Worm (Caenorhabditis elegans) whole organism, L3 larva: ENCODE results near the gene haf-3.
"Not testable (repeated sequence)": the region's sequence is repeated elsewhere in the genome, so short reads cannot be mapped to it uniquely, and the experiment has no call there.

Experiments used
- ama-1 ChIP-seq: fragments of 150-350 bp; optimal IDR thresholded peaks from 2 replicates; lab custom pipeline; 2018
- ceh-28 ChIP-seq: fragments of 150-350 bp; optimal IDR thresholded peaks from 2 replicates; lab custom pipeline; 2014; ENCODE audit warnings: missing biosample characterization, missing genetic modification reagents, missing genetic modification characterization
- ceh-82 ChIP-seq: fragments of 150-350 bp; optimal IDR thresholded peaks from 2 replicates; lab custom pipeline; 2014; ENCODE audit warnings: missing biosample characterization, missing genetic modification characterization
- jun-1 ChIP-seq: fragments of 150-350 bp; optimal IDR thresholded peaks from 2 replicates; lab custom pipeline; 2014; ENCODE audit warnings: missing biosample characterization, missing genetic modification reagents, missing genetic modification characterization
- mdl-1 ChIP-seq: fragments of 150-350 bp; optimal IDR thresholded peaks from 2 replicates; lab custom pipeline; 2014; ENCODE audit warnings: missing biosample characterization, missing genetic modification characterization
- nfya-1 ChIP-seq: sonication (generic microtip); optimal IDR thresholded peaks from 2 replicates; lab custom pipeline; 2017; ENCODE audit warnings: missing genetic modification characterization, mild to moderate bottlenecking, missing compliant biosample characterization, antibody characterized with exemption, moderate library complexity; ENCODE audit not compliant: insufficient read depth
- nhr-11 ChIP-seq: fragments of 150-350 bp; optimal IDR thresholded peaks from 2 replicates; lab custom pipeline; 2014; ENCODE audit warnings: missing biosample characterization, missing genetic modification characterization
- nhr-67 ChIP-seq: fragments of 150-350 bp; optimal IDR thresholded peaks from 2 replicates; lab custom pipeline; 2014; ENCODE audit warnings: missing biosample characterization, missing genetic modification characterization
- nhr-76 ChIP-seq: fragments of 150-350 bp; sonication (generic microtip); optimal IDR thresholded peaks from 5 replicates; lab custom pipeline; 2014; ENCODE audit warnings: missing biosample characterization, missing genetic modification characterization
- skn-1 ChIP-seq: fragments of 150-350 bp; optimal IDR thresholded peaks from 2 replicates; lab custom pipeline; 2014; ENCODE audit warnings: missing biosample characterization, missing genetic modification characterization
- snpc-4 ChIP-seq: fragments of 150-350 bp; optimal IDR thresholded peaks from 2 replicates; lab custom pipeline; 2014; ENCODE audit warnings: missing biosample characterization, missing genetic modification characterization
- tbx-2 ChIP-seq: sonication (generic microtip); optimal IDR thresholded peaks from 2 replicates; lab custom pipeline; 2016; ENCODE audit warnings: mild to moderate bottlenecking, missing genetic modification characterization, missing compliant biosample characterization
- unc-62 ChIP-seq: fragments of 150-350 bp; sonication (generic microtip); optimal IDR thresholded peaks from 4 replicates; lab custom pipeline; 2014; ENCODE audit warnings: missing biosample characterization, missing genetic modification reagents, missing genetic modification characterization

DNA sequence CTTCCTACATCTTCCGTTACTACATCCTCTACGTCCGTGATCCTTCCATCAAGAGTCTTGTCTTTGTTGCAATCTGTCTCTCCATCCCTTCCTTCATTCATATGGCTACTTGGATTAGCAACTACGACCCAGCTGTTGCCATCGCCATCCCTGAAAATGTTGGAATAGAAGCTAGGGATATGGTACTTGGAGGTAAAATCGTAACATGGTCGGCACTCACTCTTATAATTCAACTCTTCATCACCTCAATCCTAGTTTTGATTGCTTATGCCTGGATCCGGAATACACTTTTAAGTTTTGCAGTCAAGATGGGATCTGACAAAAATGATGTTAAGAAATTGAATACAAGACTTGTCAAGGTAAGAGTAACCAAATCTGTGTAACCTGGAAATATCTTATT is 37.8 kb upstream of the haf-3 start, which contains the start of gene T26E4.18:
- not testable (repeated sequence) for TF ChIP-seq skn-1 (tag; lab: Kevin White, UChicago); mdl-1 (tag; lab: Kevin White, UChicago); unc-62; snpc-4 (tag; lab: Kevin White, UChicago); nhr-76 (tag; lab: Kevin White, UChicago); ceh-28 (tag; lab: Kevin White, UChicago); tbx-2; nfya-1; nhr-11; ama-1; jun-1 (tag; lab: Kevin White, UChicago); ceh-82 (tag; lab: Kevin White, UChicago); nhr-67 (tag; lab: Kevin White, UChicago)
